Fruit fly (Drosophila melanogaster): ENCODE data around the gene CG33310.

- no peak for TF ChIP-seq pan (optimal IDR thresholded peaks at IDR 0.05)
- TF ChIP-seq HLH106 (tag; optimal IDR thresholded peaks at IDR 0.05), result no peak
- TF ChIP-seq usp (GFP tag; optimal IDR thresholded peaks at IDR 0.05), result no peak
- no peak for TF ChIP-seq Hr78 (GFP tag; optimal IDR thresholded peaks at IDR 0.05)
- TF ChIP-seq h (GFP tag; optimal IDR thresholded peaks at IDR 0.05), result no peak
- TF ChIP-seq Abd-B (GFP tag; optimal IDR thresholded peaks at IDR 0.05), result no peak
Observed at dm6 chr2L:15058118-15058402, 31.4 kb downstream of the CG33310 start, which contains the start of gene CG33679.

All from whole organism, wandering third instar larva.